Worm (Caenorhabditis elegans) whole organism, L4/young adult: ENCODE results near the gene nhr-177.

Source experiments
- W03F9.2 ChIP-seq: fragments of 150-350 bp; optimal IDR thresholded peaks from 2 replicates; lab custom pipeline; 2014; ENCODE audit warnings: missing biosample characterization, missing genetic modification characterization
- dao-5 ChIP-seq: sonication (generic microtip); optimal IDR thresholded peaks from 2 replicates; lab custom pipeline; 2016; ENCODE audit warnings: missing genotype, missing genetic modification characterization, moderate library complexity, missing compliant biosample characterization
- him-1 ChIP-seq: sonication (generic microtip); optimal IDR thresholded peaks from 2 replicates; lab custom pipeline; 2016; ENCODE audit warnings: missing genotype, missing genetic modification reagents, missing genetic modification characterization, missing compliant biosample characterization

ce11 chrV:1642199-1642598 is 32.1 kb downstream of the nhr-177 start, which contains the start of gene Y46H3D.1:
- TF ChIP-seq him-1 (tag; lab: Kevin White, UChicago) (no peak), W03F9.2 (no peak), dao-5 (tag; lab: Kevin White, UChicago) (no peak)
